Worm (Caenorhabditis elegans) whole organism, young adult: Measurements from ENCODE around the gene Y54F10AR.1.

Experiments
- F57A8.1 ChIP-seq: fragments of 200-800 bp; sonication (Bioruptor generic); optimal IDR thresholded peaks from 2 replicates; lab custom pipeline; 2018; ENCODE audit warnings: mild to moderate bottlenecking, missing genetic modification characterization, moderate library complexity, missing compliant biosample characterization
- aptf-3 ChIP-seq: fragments of 200-800 bp; sonication (Bioruptor generic); IDR thresholded peaks from 2 replicates; pipeline ENCODE4 v1.3.6; 2022; ENCODE audit warnings: missing genetic modification characterization, missing compliant biosample characterization
- dox-1 ChIP-seq: fragments of 200-800 bp; sonication (Bioruptor generic); IDR thresholded peaks from 2 replicates; pipeline ENCODE4 v1.3.6; 2022; ENCODE audit warnings: missing genetic modification reagents, missing genetic modification characterization, missing compliant biosample characterization
- ekl-4 ChIP-seq: fragments of 200-800 bp; sonication (Bioruptor generic); IDR thresholded peaks from 2 replicates; pipeline ENCODE4 v1.3.6; 2022; ENCODE audit warnings: missing genetic modification reagents, missing genetic modification characterization, missing compliant biosample characterization
- him-1 ChIP-seq: sonication (generic microtip); optimal IDR thresholded peaks from 2 replicates; lab custom pipeline; 2016; ENCODE audit warnings: missing genotype, missing genetic modification reagents, missing genetic modification characterization, missing compliant biosample characterization
- hlh-26 ChIP-seq: fragments of 200-800 bp; sonication (Bioruptor generic); conservative IDR thresholded peaks from 2 replicates; pipeline ENCODE4 v1.3.6; 2022; ENCODE audit warnings: missing genetic modification reagents, missing genetic modification characterization, missing compliant biosample characterization
- madf-6 ChIP-seq: fragments of 200-800 bp; sonication (Bioruptor generic); IDR thresholded peaks from 2 replicates; pipeline ENCODE4 v1.3.6; 2022; ENCODE audit warnings: missing genetic modification reagents, missing genetic modification characterization, missing compliant biosample characterization
- nfya-2 ChIP-seq: fragments of 200-800 bp; sonication (Bioruptor generic); IDR thresholded peaks from 2 replicates; pipeline ENCODE4 v1.3.6; 2022; ENCODE audit warnings: missing genetic modification reagents, missing genetic modification characterization, missing compliant biosample characterization
- nhr-90 ChIP-seq: sonication (generic microtip); optimal IDR thresholded peaks from 2 replicates; lab custom pipeline; 2016; ENCODE audit warnings: missing genotype, mild to moderate bottlenecking, missing genetic modification characterization, missing compliant biosample characterization
- snpc-4 ChIP-seq, 5 experiments: fragments of 150-350 bp in 1 of 5; sonication (generic microtip) in 4 of 5; optimal IDR thresholded peaks; 2 replicates each; lab custom pipeline; 2014 to 2018; ENCODE audit warnings: missing genetic modification characterization in 5 of 5, missing biosample characterization in 3 of 5, antibody characterized with exemption in 2 of 5, mild to moderate bottlenecking in 2 of 5, missing compliant biosample characterization in 2 of 5, missing genotype in 2 of 5, moderate library complexity in 2 of 5, missing genetic modification reagents in 1 of 5

DNA sequence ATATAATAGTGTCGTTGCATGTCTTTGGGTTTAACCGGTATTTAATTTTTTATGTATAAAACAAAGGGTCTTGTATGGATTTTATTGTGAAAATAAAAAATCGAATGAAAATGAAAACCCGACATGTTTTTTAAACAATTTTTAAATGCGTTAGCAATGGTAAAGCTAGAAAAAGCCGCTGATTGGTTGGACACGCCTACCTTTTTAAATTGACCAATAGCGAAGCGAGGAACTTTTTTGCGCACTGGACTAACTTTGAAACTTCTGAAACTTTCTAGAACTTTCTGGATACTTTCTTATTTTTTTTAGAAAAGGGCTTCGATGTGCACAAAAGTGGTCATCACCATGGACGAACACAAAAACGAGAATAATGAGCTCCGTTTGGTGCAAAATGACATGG, 29.2 kb downstream of the Y54F10AR.1 start:
- TF ChIP-seq nhr-90, result no peak
- no peak for TF ChIP-seq dox-1 (GFP tag; lab: Robert Waterston, UW)
- peak; percentile 39 for TF ChIP-seq him-1 (tag; lab: Kevin White, UChicago)
- no peak for TF ChIP-seq snpc-4 (GFP tag; optimal IDR thresholded peaks at IDR 0.05; lab: Kevin White, UChicago)
- no peak for TF ChIP-seq snpc-4 (tag; optimal IDR thresholded peaks at IDR 0.05; lab: Kevin White, UChicago)
- TF ChIP-seq aptf-3 (GFP tag; lab: Robert Waterston, UW), result no peak
- TF ChIP-seq F57A8.1 (GFP tag; lab: Kevin White, UChicago), result no peak
- TF ChIP-seq hlh-26 (GFP tag; lab: Robert Waterston, UW), result no peak
- TF ChIP-seq ekl-4 (GFP tag; lab: Robert Waterston, UW), result no peak
- no peak for TF ChIP-seq nfya-2 (GFP tag; lab: Robert Waterston, UW)
- no peak for TF ChIP-seq madf-6 (GFP tag; lab: Robert Waterston, UW)
